Worm (Caenorhabditis elegans) whole organism, young adult: ENCODE results near the gene sec-5.

ENCODE experiments used
- F55B11.4 ChIP-seq: sonication (generic microtip); optimal IDR thresholded peaks from 2 replicates; lab custom pipeline; 2016; ENCODE audit warnings: missing compliant biosample characterization, missing genetic modification characterization, borderline replicate concordance; ENCODE audit not compliant: insufficient read depth
- atf-7 ChIP-seq: sonication (generic microtip); optimal IDR thresholded peaks from 2 replicates; lab custom pipeline; 2017; ENCODE audit warnings: mild to moderate bottlenecking, missing genetic modification characterization, missing compliant biosample characterization
- ceh-100 ChIP-seq: fragments of 200-800 bp; sonication (Bioruptor generic); IDR thresholded peaks from 2 replicates; pipeline ENCODE4 v1.3.6; 2022; ENCODE audit warnings: missing genetic modification reagents, missing genetic modification characterization, missing compliant biosample characterization
- ekl-4 ChIP-seq: fragments of 200-800 bp; sonication (Bioruptor generic); IDR thresholded peaks from 2 replicates; pipeline ENCODE4 v1.3.6; 2022; ENCODE audit warnings: missing genetic modification reagents, missing genetic modification characterization, missing compliant biosample characterization
- him-1 ChIP-seq: sonication (generic microtip); optimal IDR thresholded peaks from 2 replicates; lab custom pipeline; 2016; ENCODE audit warnings: missing genotype, missing genetic modification reagents, missing genetic modification characterization, missing compliant biosample characterization
- lin-40 ChIP-seq: sonication (generic microtip); optimal IDR thresholded peaks from 2 replicates; lab custom pipeline; 2016; ENCODE audit warnings: missing genetic modification characterization, mild to moderate bottlenecking, missing compliant biosample characterization, missing genotype, missing genetic modification reagents
- mel-28 ChIP-seq: sonication (generic microtip); optimal IDR thresholded peaks from 2 replicates; lab custom pipeline; 2016; ENCODE audit warnings: borderline replicate concordance, mild to moderate bottlenecking, missing genetic modification characterization, missing compliant biosample characterization
- nhr-27 ChIP-seq: fragments of 200-800 bp; sonication (Bioruptor generic); optimal IDR thresholded peaks from 2 replicates; lab custom pipeline; 2018; ENCODE audit warnings: mild to moderate bottlenecking, missing genetic modification characterization, moderate library complexity, missing compliant biosample characterization
- nhr-80 ChIP-seq: sonication (generic microtip); optimal IDR thresholded peaks from 2 replicates; lab custom pipeline; 2016; ENCODE audit warnings: missing genetic modification characterization, missing compliant biosample characterization
- snpc-4 ChIP-seq, 5 experiments: fragments of 150-350 bp in 1 of 5; sonication (generic microtip) in 4 of 5; optimal IDR thresholded peaks; 2 replicates each; lab custom pipeline; 2014 to 2018; ENCODE audit warnings: missing genetic modification characterization in 5 of 5, missing biosample characterization in 3 of 5, antibody characterized with exemption in 2 of 5, mild to moderate bottlenecking in 2 of 5, missing compliant biosample characterization in 2 of 5, missing genotype in 2 of 5, moderate library complexity in 2 of 5, missing genetic modification reagents in 1 of 5

DNA sequence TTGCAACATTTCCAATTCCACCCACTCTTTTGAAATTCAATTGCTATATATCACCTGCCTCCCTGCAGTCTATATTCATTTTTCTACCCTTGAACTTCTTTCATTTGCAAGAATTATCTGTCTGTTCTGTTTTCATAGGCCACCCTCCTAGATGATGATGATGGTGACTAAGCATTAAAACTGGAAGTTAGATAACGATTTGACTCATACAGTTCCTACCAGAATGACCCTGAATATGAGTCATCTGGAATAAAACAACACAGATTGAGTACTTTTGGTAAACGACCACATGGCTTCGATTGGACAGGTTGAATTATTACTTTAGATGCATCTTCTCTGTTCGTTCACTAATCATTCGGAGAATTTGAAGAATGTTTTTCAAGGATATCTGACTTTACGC, 52.6 kb downstream of the sec-5 start:
- TF ChIP-seq ekl-4 (GFP tag; lab: Robert Waterston, UW), result no peak
- TF ChIP-seq lin-40 (tag; lab: Kevin White, UChicago), result no peak
- TF ChIP-seq atf-7, result no peak
- no peak for TF ChIP-seq ceh-100 (GFP tag; lab: Robert Waterston, UW)
- no peak for TF ChIP-seq F55B11.4 (tag; lab: Kevin White, UChicago)
- TF ChIP-seq mel-28 (tag; lab: Kevin White, UChicago), result no peak
- no peak for TF ChIP-seq nhr-80
- no peak for TF ChIP-seq nhr-27
- TF ChIP-seq him-1 (tag; lab: Kevin White, UChicago), result no peak
- TF ChIP-seq snpc-4 (GFP tag; optimal IDR thresholded peaks at IDR 0.05; lab: Kevin White, UChicago), result no peak
- TF ChIP-seq snpc-4 (tag; optimal IDR thresholded peaks at IDR 0.05; lab: Kevin White, UChicago), result no peak
